Worm (Caenorhabditis elegans): Measurements from ENCODE around the gene znfx-1.

znfx-1 gene

DNA sequence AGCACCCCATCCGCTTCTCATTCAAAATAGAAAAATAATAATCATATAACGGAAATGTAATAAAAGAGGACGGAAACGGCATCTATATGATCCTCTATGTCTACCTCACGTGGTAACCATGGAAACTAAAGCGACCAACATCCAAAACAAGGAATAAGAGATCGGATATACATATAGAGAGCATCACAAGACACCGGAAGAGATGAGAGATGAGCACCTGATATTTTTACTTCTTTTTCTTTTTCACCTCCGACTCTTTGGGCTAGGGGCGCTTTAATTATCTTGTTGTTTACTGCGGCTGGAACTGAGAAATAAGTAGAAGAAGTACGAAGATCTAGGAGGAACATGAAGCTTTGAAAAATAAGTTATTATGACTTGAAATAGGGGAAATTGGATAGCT, 50.3 kb downstream of the znfx-1 start:
- peak; percentile 6 for TF ChIP-seq ces-1 (GFP tag; optimal IDR thresholded peaks at IDR 0.05)
- no peak for TF ChIP-seq lsy-2 (tag; optimal IDR thresholded peaks at IDR 0.05)
- peak; percentile 24 for TF ChIP-seq unc-120 (tag; optimal IDR thresholded peaks at IDR 0.05; ENCODE audit: poor library complexity, severe bottlenecking)

DNA sequence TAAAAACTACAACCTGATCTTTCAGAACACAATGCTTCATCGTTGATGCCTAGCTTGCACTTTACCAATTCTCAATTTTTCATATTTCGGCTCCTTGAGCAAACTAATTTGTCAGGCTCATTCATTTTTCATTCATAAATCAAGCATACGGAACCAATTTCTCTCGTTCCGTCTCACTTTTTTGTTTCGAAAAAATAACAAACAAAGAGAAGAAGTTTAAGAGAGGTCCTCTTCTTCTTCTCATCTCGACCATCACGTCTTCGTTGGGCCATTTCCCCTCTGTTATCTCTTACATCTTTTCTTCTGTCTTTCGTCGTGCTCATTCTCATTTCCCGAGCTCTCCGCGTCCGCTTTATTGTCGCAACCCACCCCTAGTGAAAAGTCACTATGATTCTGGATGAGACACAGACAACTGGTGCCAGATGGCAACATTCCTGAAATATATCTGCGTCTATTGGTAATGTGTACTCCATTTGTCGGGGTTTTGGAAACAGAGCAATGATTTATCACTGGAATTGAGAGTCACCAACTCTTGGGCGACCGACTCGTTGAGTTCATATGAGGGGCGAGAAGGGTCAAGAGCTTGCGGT, 51.3 kb downstream of the znfx-1 start:
- TF ChIP-seq mab-5 (tag; optimal IDR thresholded peaks at IDR 0.05) (peak; percentile 90), ceh-83 (GFP tag; optimal IDR thresholded peaks at IDR 0.05) (no peak), drap-1 (GFP tag; optimal IDR thresholded peaks at IDR 0.05) (no peak), ceh-43 (GFP tag; optimal IDR thresholded peaks at IDR 0.05) (no peak), lin-32 (GFP tag; optimal IDR thresholded peaks at IDR 0.05) (peak; percentile 70), sptf-1 (tag; optimal IDR thresholded peaks at IDR 0.05) (no peak), elt-3 (tag; optimal IDR thresholded peaks at IDR 0.05) (no peak), mep-1 (tag; optimal IDR thresholded peaks at IDR 0.05) (no peak), unc-120 (tag; optimal IDR thresholded peaks at IDR 0.05; ENCODE audit: poor library complexity, severe bottlenecking) (peak; percentile 66), cnd-1 (tag; optimal IDR thresholded peaks at IDR 0.05) (peak; percentile 39), snpc-4 (tag; optimal IDR thresholded peaks at IDR 0.05) (no peak), hlh-1 (tag; optimal IDR thresholded peaks at IDR 0.05) (peak; percentile 79), unc-62 (GFP tag; optimal IDR thresholded peaks at IDR 0.05) (peak; percentile 86), elt-1 (tag; optimal IDR thresholded peaks at IDR 0.05; ENCODE audit: borderline replicate concordance, insufficient read depth) (no peak), pha-4 (tag; optimal IDR thresholded peaks at IDR 0.05) (no peak), ces-1 (GFP tag; optimal IDR thresholded peaks at IDR 0.05) (peak; percentile 16), blmp-1 (tag; optimal IDR thresholded peaks at IDR 0.05) (no peak)

DNA sequence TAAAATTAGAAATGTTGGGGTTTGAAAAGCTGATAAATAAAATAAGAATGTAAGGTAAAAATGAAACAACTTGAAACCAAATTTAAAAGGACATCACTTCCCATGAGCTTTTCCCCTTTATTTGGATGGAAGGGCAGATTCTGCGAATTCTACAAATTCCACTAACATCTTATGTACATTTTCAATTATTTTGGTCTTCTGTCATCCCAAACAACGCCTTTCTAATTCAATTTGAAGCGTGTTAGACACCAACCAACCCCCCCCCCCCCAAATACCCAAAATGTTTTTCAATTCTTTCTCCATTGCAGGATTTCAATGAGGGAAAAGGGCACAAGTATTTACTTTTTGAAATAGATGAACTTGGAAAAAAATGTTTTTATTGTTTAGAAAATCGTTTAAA, 52.2 kb downstream of the znfx-1 start:
- TF ChIP-seq elt-1 (tag; optimal IDR thresholded peaks at IDR 0.05; ENCODE audit: borderline replicate concordance, insufficient read depth) (no peak), zip-8 (tag; optimal IDR thresholded peaks at IDR 0.05) (no peak), pha-4 (tag; optimal IDR thresholded peaks at IDR 0.05) (no peak), bed-3 (GFP tag; optimal IDR thresholded peaks at IDR 0.05) (no peak), ces-1 (GFP tag; optimal IDR thresholded peaks at IDR 0.05) (peak; percentile 81)

DNA sequence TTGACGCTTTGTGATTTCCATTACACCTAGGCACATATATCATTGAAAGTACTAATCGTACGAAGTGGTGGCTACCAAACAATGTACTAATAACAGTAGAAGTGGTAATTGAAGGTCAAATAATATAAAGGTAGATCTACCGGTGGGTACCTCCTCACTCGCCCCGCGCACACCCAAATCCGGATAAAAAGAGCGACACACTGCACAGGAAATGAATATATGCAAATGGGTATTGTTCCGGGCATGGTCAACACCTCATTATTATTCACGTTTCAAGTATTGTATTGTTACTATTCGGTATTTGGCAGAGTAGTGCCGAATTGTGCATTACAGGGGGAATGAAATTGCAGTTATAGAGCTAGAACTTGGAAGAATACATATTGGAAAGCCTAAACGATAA, 52.8 kb downstream of the znfx-1 start:
- TF ChIP-seq mep-1 (tag; optimal IDR thresholded peaks at IDR 0.05): no peak
- no peak for TF ChIP-seq elt-3 (tag; optimal IDR thresholded peaks at IDR 0.05)
- TF ChIP-seq tbx-8 (GFP tag; optimal IDR thresholded peaks at IDR 0.05): no peak
- TF ChIP-seq nhr-76 (tag; optimal IDR thresholded peaks at IDR 0.05): no peak
- TF ChIP-seq hlh-1 (tag; optimal IDR thresholded peaks at IDR 0.05): no peak
- TF ChIP-seq ceh-43 (GFP tag; optimal IDR thresholded peaks at IDR 0.05): no peak
- peak; percentile 56 for TF ChIP-seq ham-2 (GFP tag; optimal IDR thresholded peaks at IDR 0.05)
- TF ChIP-seq mls-2 (tag; optimal IDR thresholded peaks at IDR 0.05): peak; percentile 23
- TF ChIP-seq lin-32 (GFP tag; optimal IDR thresholded peaks at IDR 0.05): no peak
- no peak for TF ChIP-seq pha-4 (tag; optimal IDR thresholded peaks at IDR 0.05)
- TF ChIP-seq zip-8 (tag; optimal IDR thresholded peaks at IDR 0.05): no peak
- TF ChIP-seq drap-1 (GFP tag; optimal IDR thresholded peaks at IDR 0.05): no peak
- peak; percentile 33 for TF ChIP-seq nhr-2 (tag; optimal IDR thresholded peaks at IDR 0.05)
- TF ChIP-seq lsy-2 (tag; optimal IDR thresholded peaks at IDR 0.05): no peak

DNA sequence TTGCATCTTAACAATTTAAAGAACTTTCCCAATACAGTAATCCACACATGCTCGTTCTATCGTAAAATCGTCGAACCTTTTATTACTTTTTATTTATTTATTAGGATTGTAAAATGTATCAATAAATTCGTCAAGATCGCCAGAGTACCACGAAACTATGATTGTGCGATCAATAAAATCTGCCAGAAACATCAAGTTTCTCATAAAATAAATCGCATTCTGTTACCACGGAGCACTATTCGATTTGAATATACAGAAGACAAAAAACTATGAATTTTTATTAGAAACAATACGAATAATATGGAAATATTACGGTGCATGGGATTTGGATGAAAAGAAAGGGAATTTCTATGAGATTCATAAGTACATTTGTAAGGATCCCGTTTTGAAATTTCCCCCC, 53.3 kb downstream of the znfx-1 start, which contains the start of gene C01G6.2:
C01G6.2 (plus strand) TSS at position 301 of the 400 bp plus-strand sequence.
- TF ChIP-seq lin-32 (GFP tag; optimal IDR thresholded peaks at IDR 0.05) (no peak), nhr-2 (tag; optimal IDR thresholded peaks at IDR 0.05) (no peak), unc-120 (tag; optimal IDR thresholded peaks at IDR 0.05; ENCODE audit: poor library complexity, severe bottlenecking) (no peak), ceh-39 (tag; optimal IDR thresholded peaks at IDR 0.05) (no peak), ces-1 (GFP tag; optimal IDR thresholded peaks at IDR 0.05) (no peak), zip-8 (tag; optimal IDR thresholded peaks at IDR 0.05) (no peak), bed-3 (GFP tag; optimal IDR thresholded peaks at IDR 0.05) (no peak), nhr-28 (tag; optimal IDR thresholded peaks at IDR 0.05) (no peak), ceh-83 (GFP tag; optimal IDR thresholded peaks at IDR 0.05) (no peak), mls-2 (tag; optimal IDR thresholded peaks at IDR 0.05) (no peak), mep-1 (tag; optimal IDR thresholded peaks at IDR 0.05) (no peak), tbx-8 (GFP tag; optimal IDR thresholded peaks at IDR 0.05) (no peak), M03D4.4 (tag; optimal IDR thresholded peaks at IDR 0.05) (no peak), sem-2 (GFP tag; optimal IDR thresholded peaks at IDR 0.05) (no peak), unc-62 (GFP tag; optimal IDR thresholded peaks at IDR 0.05) (no peak), nhr-76 (tag; optimal IDR thresholded peaks at IDR 0.05) (no peak), ceh-43 (GFP tag; optimal IDR thresholded peaks at IDR 0.05) (no peak)

All from whole organism, mixed stage, embryonic.